Fruit fly (Drosophila melanogaster) whole organism, prepupa: ENCODE results near the gene Ipp.

ENCODE experiments used
- CG15336 ChIP-seq: fragments of 200-800 bp; sonication (Bioruptor generic); IDR thresholded peaks from 2 replicates; pipeline ENCODE4 v1.3.6; 2022; ENCODE audit warnings: missing biosample characterization, missing genetic modification characterization
- Eip75B ChIP-seq: fragments of 200-800 bp; sonication (Bioruptor generic); optimal IDR thresholded peaks from 3 replicates; lab custom pipeline; 2016; ENCODE audit warnings: missing biosample characterization, missing genetic modification characterization
- Lpt ChIP-seq: fragments of 200-800 bp; sonication (Bioruptor generic); optimal IDR thresholded peaks from 3 replicates; lab custom pipeline; 2016; ENCODE audit warnings: missing biosample characterization, missing genetic modification characterization
- Sox14 ChIP-seq: fragments of 200-800 bp; sonication (Bioruptor generic); optimal IDR thresholded peaks from 3 replicates; lab custom pipeline; 2016; ENCODE audit warnings: missing biosample characterization, missing genetic modification characterization
- dac ChIP-seq: fragments of 200-800 bp; sonication (Bioruptor generic); optimal IDR thresholded peaks from 2 replicates; lab custom pipeline; 2017; ENCODE audit warnings: missing biosample characterization, mild to moderate bottlenecking, missing genetic modification characterization
- eg ChIP-seq: fragments of 200-800 bp; sonication (Bioruptor generic); IDR thresholded peaks from 3 replicates; pipeline ENCODE4 v1.3.6; 2022; ENCODE audit warnings: missing biosample characterization, missing genetic modification characterization
- lz ChIP-seq: fragments of 200-800 bp; sonication (Bioruptor generic); optimal IDR thresholded peaks from 3 replicates; lab custom pipeline; 2016; ENCODE audit warnings: missing biosample characterization, missing genetic modification characterization
- svp ChIP-seq: fragments of 200-800 bp; sonication (Bioruptor generic); peaks from one replicate; lab custom pipeline; 2016; ENCODE audit warnings: missing biosample characterization, missing genetic modification characterization

DNA sequence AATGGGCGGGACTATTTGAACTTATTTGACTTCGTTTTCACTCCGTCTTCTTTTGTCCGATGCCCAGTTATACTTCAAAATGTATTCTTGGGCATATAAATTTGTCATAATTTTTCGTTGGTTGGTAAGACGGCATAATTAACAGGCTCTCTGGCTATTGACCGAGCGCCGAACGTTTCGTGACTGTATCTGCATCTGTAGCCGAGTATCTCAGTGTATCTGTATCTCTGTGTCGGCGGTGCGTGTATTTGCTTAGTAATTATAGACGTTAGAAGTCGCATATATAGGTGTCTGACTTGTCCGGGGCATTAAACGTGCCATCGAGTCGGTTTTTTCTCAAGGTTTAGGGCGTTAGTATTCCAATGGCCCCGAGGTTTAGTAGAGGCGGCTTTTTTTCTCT lies 46.6 kb downstream of the Ipp start:
- TF ChIP-seq eg (GFP tag; lab: Robert Waterston, UW) (no peak), Eip75B (GFP tag; lab: Kevin White, UChicago) (no peak), lz (GFP tag; lab: Kevin White, UChicago) (no peak), CG15336 (GFP tag; lab: Robert Waterston, UW) (no peak), Lpt (GFP tag; lab: Kevin White, UChicago) (no peak), svp (GFP tag; lab: Kevin White, UChicago) (no peak), Sox14 (no peak), dac (GFP tag; lab: Kevin White, UChicago) (no peak)
